Worm (Caenorhabditis elegans) whole organism, midembryonic: Measurements from ENCODE around the gene W06H8.6.

Experiments
- T22C8.4 ChIP-seq: fragments of 200-800 bp; sonication (Bioruptor generic); IDR thresholded peaks from 2 replicates; pipeline ENCODE4 v1.3.6; 2022; ENCODE audit warnings: missing genetic modification characterization, missing compliant biosample characterization
- ztf-23 ChIP-seq: fragments of 200-800 bp; sonication (Bioruptor generic); IDR thresholded peaks from 2 replicates; pipeline ENCODE4 v1.3.6; 2022; ENCODE audit warnings: missing genetic modification reagents, missing genetic modification characterization, missing compliant biosample characterization

ce11 chrV:6213216-6213735, 13.5 kb downstream of the W06H8.6 start:
- TF ChIP-seq ztf-23 (GFP tag; lab: Robert Waterston, UW) (no peak), T22C8.4 (GFP tag; lab: Robert Waterston, UW) (no peak)
